Worm (Caenorhabditis elegans): Measurements from ENCODE around the gene pacs-1.

The pacs-1 gene

DNA sequence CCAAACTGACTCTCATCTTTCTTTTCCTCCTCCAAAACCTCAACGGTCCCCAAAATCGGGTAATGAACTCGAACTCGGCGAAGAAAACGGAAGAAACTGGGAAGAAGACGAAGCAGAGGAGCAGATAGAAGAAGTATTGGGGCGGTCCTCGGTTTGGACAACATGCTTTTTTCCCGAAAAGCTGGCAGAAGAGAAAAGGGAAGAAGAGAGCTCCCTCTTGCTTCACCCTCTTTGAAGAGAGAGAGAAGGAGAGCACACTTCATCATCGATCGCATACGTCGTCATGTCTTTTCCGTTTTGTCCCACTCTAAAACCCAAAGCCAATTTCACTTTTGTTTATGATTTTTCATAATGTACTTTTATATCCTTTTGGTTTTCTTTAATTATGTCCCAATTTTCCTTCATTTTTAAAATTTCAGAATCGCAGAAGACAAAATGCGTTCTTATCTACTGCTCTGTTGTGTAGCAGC lies 8.7 kb upstream of the pacs-1 start, which contains the start of gene F07C3.2:
Gene F07C3.2, plus strand, starts transcription at position 420 of the 470 bp plus-strand sequence.
- TF ChIP-seq him-1 (tag; optimal IDR thresholded peaks at IDR 0.05), result peak; percentile 23
- TF ChIP-seq W03F9.2 (tag; optimal IDR thresholded peaks at IDR 0.05), result no peak
- TF ChIP-seq dao-5 (tag; optimal IDR thresholded peaks at IDR 0.05), result no peak

DNA sequence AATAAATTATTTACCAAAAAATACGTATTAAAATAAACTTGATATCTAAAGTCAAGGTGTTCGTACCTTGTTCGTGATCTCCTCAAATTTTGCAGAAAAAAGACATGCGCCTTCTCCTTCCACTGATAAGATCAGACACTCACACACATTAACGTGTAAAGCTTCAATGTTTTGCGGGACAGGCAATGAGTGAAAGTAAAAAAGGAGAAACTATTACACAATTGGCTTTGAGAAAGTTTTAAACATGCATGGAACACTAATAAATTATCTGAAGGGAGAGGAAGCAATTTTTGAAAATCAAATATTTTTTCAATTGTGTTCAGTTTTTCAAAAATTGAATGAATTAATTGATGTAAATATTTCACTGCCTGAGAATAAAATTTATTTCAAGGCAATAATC lies 7.9 kb upstream of the pacs-1 start:
- no peak for TF ChIP-seq dao-5 (tag; optimal IDR thresholded peaks at IDR 0.05)
- TF ChIP-seq him-1 (tag; optimal IDR thresholded peaks at IDR 0.05), result no peak
- no peak for TF ChIP-seq W03F9.2 (tag; optimal IDR thresholded peaks at IDR 0.05)

DNA sequence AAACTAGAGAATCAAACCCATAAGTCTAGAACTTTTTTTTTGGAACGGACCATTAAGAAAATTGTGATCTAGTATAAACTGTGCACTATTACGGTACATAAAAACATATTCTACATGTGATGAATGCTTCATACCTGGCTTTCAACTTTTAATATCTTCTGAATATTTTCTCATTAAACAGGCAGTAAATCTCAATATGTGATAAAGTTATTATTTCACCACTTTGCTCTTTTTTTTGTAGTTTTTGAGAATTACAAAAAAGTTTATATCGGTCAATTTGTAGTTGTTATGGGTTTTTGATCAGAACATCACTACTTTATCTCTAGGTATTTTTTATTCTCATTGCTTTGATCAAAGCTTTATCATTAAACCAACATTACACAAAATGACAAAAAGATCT lies 7.3 kb upstream of the pacs-1 start:
- TF ChIP-seq dao-5 (tag; optimal IDR thresholded peaks at IDR 0.05), result no peak
- TF ChIP-seq W03F9.2 (tag; optimal IDR thresholded peaks at IDR 0.05), result no peak
- TF ChIP-seq him-1 (tag; optimal IDR thresholded peaks at IDR 0.05), result no peak

DNA sequence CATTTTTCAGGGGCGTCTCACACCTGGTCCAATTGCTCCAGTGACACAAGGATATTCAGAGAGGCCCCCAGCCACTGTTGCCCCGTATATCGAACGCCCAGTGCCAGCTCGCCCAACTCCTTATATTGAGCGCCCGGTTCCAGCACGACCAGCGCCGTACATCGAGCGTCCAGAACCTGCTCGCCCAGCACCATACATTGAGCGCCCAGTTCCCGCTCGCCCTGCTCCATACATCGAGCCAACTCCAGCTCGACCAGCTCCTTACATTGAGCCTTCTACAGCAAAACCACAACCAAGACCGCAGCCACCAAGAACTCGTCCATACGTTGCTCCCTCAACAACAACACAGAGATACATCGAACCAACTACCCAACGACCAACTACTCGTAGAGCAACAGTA lies 5.8 kb upstream of the pacs-1 start:
- TF ChIP-seq him-1 (tag; optimal IDR thresholded peaks at IDR 0.05) (no peak), W03F9.2 (tag; optimal IDR thresholded peaks at IDR 0.05) (no peak), dao-5 (tag; optimal IDR thresholded peaks at IDR 0.05) (no peak)

DNA sequence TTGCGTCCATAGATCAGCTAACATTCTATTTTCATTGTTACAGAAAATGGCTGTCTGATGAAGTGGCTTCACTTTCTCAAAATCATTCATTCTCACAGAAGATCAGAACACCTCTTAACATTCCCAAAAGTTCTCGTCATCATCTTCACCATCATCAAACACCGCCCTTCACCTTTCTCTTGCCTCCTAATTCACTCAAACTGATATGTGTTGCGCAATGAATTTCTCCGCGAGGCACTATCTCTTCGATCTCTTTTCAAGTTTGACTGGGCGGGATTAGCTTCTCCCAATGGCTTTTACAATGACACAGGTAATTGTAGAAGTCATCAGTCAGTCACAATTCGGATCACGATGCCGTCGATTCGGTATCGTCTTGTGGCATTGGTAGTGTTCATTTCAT lies 4.5 kb upstream of the pacs-1 start, which contains the start of gene grd-6:
Gene grd-6, plus strand, starts transcription at position 301 of the 400 bp plus-strand sequence.
- TF ChIP-seq dao-5 (tag; optimal IDR thresholded peaks at IDR 0.05) (no peak), W03F9.2 (tag; optimal IDR thresholded peaks at IDR 0.05) (no peak), him-1 (tag; optimal IDR thresholded peaks at IDR 0.05) (no peak)

DNA sequence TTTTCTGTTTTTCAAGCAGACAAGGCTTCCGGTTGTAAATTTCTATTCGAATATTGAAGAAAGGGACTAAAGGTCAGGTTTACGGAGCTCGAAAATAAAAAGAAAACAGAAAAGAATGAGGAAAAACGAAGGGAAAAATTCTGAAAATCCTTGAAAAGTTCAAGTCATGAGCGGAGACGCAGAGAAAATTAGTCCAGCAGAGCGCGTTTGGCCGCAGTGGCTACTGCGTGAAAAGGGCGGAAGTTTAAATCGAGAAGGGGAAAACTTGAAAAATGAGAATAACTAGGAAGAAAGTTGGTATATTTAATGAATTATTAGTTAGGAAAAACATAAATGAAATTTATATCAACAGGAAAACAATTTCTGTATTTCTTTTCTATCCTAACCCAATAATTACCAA lies 3.4 kb upstream of the pacs-1 start:
- TF ChIP-seq W03F9.2 (tag; optimal IDR thresholded peaks at IDR 0.05) (no peak), dao-5 (tag; optimal IDR thresholded peaks at IDR 0.05) (no peak), him-1 (tag; optimal IDR thresholded peaks at IDR 0.05) (no peak)

- TF ChIP-seq him-1 (tag; optimal IDR thresholded peaks at IDR 0.05) (no peak), dao-5 (tag; optimal IDR thresholded peaks at IDR 0.05) (no peak), W03F9.2 (tag; optimal IDR thresholded peaks at IDR 0.05) (no peak)
Measured at ce11 chrV:9219390-9219733, 2.3 kb upstream of the pacs-1 start.

DNA sequence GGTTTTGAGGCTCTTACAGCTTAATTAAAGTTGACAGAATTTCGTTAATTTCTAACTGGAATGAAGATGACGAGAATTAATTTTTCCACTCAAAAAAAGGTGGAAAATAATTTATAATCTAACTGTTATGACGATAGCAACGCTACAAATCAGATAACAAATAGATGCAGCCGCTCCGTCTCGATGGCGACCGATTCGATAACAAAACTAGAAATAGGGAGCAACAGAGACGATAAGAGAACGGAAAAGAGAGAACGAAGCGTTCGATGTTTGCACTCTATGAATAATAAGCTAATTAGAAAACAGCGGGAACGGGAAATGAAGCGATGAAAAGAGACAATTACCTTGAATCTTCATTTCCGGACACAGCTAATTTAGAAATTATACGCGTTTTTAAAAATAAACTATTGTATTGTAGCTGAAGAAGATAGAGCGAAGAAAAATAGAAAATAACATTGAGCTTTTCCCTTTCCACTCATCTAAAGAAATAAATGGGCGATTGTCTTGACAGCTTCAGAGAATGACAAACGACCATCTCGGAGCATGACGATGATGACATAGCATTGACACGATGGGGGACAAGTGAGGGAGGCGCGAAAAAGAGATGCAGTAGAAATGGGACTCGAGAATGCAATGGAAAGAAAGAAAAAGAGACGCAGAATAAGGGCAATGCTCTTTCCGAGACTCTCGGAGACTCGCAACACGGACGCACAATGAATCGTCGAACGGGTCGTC lies 1.8 kb upstream of the pacs-1 start:
- peak; percentile 57 for TF ChIP-seq him-1 (tag; optimal IDR thresholded peaks at IDR 0.05)
- no peak for TF ChIP-seq dao-5 (tag; optimal IDR thresholded peaks at IDR 0.05)
- TF ChIP-seq W03F9.2 (tag; optimal IDR thresholded peaks at IDR 0.05), result no peak

DNA sequence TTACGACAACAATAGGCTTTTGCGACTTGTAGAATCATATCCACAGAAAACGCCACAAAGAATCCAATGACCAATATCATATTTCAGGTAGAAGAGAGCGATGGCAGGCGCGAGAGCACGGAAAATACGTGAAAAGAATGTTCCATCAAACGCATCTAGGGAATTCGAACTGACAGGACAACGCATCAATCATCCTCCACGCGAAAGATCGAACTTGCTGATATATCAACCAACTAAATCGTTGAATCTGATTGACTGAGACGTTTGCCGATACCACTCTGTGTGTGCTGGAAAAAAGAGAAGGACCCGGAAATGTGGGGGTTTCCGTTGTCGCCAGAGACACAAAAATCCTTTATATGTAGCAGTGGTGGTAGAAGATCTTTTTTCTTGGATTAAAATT lies 1.2 kb upstream of the pacs-1 start:
- no peak for TF ChIP-seq dao-5 (tag; optimal IDR thresholded peaks at IDR 0.05)
- TF ChIP-seq W03F9.2 (tag; optimal IDR thresholded peaks at IDR 0.05), result no peak
- no peak for TF ChIP-seq him-1 (tag; optimal IDR thresholded peaks at IDR 0.05)

DNA sequence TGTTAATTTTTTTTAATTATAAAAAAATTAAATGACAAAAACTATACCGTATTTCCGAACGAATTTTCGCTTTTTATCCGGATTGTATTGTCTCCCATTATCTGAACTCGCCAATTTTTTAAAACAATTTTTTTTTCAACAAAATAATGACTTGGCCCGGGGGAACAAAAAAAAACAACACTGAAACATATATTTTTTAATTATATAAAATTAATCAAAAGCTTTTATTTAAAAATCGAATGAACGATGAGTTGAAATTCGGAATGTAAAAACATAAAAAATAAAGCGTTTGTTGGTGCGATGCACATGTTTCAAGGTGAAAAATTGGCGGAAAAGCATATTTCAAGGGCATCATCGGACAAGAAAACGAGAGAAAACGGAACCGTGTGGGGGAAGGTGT lies 3.5 kb downstream of the pacs-1 start, which contains the start of gene mdt-27:
Gene mdt-27, minus strand, starts transcription at position 101 of the 400 bp plus-strand sequence.
- no peak for TF ChIP-seq W03F9.2 (tag; optimal IDR thresholded peaks at IDR 0.05)
- no peak for TF ChIP-seq dao-5 (tag; optimal IDR thresholded peaks at IDR 0.05)
- TF ChIP-seq him-1 (tag; optimal IDR thresholded peaks at IDR 0.05), result no peak

DNA sequence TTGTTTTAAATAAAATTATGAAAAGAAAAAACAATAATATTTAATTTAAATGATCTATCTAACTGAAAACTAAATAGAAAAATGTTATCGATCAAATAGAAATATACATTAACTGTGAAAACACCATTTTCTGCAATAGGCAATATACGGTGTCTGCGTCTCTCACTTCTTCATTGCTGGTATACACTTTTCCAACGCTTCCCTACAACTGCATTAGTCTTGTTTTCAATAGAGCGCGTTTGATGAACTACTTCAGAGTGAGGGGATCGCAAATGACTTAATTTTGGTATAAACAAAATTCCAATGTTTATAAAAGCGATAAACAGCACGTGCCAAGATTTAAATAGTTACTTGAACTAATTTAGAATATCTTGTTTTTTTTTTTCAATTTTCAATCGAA lies 4.6 kb downstream of the pacs-1 start:
- TF ChIP-seq dao-5 (tag; optimal IDR thresholded peaks at IDR 0.05) (no peak), W03F9.2 (tag; optimal IDR thresholded peaks at IDR 0.05) (peak; percentile 55), him-1 (tag; optimal IDR thresholded peaks at IDR 0.05) (no peak)

DNA sequence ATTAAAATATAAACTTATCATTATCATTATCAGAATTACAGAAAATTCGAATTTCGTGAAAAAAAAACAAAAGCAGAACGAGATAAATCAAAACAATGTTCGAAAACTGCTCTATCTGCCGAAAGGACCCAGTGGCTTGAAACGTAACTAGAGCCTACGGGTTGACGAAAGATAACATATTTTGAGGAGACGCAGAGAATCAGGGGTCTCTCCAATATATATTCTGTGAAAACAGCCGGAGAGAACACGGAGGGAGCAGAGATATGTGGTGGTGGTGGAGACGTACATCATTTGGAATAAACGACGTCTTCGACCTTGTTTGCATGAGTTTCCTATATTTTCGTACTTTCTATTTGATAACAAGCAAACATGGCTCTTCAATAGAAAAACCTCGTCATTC lies 8.2 kb downstream of the pacs-1 start:
- TF ChIP-seq him-1 (tag; optimal IDR thresholded peaks at IDR 0.05), result no peak
- no peak for TF ChIP-seq W03F9.2 (tag; optimal IDR thresholded peaks at IDR 0.05)
- no peak for TF ChIP-seq dao-5 (tag; optimal IDR thresholded peaks at IDR 0.05)

DNA sequence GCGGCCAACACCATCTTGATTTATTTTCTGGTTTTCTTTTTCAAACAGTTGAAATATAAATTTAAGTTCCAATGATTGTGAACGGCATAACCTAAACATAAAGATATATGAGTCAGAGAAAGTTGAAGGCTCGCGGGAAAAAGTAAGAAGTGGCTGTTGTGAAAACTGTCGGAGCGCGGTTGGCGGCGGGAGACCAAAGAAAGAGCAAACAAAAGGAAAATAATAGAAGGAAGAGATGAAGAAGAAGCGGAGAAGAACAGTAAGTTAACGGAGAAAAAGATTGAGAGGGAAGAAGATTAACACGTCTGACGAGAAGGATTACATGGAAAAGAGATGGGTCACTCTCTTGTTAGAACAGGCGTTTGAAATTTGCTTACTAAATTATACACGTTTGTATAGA lies 9.7 kb downstream of the pacs-1 start, which contains the start of gene inx-10:
Gene inx-10, minus strand, starts transcription at position 101 of the 400 bp plus-strand sequence.
- TF ChIP-seq W03F9.2 (tag; optimal IDR thresholded peaks at IDR 0.05), result no peak
- TF ChIP-seq him-1 (tag; optimal IDR thresholded peaks at IDR 0.05), result no peak
- TF ChIP-seq dao-5 (tag; optimal IDR thresholded peaks at IDR 0.05), result no peak

- TF ChIP-seq dao-5 (tag; optimal IDR thresholded peaks at IDR 0.05), result no peak
- TF ChIP-seq him-1 (tag; optimal IDR thresholded peaks at IDR 0.05), result no peak
- TF ChIP-seq W03F9.2 (tag; optimal IDR thresholded peaks at IDR 0.05), result no peak
Measured at ce11 chrV:9202710-9203109, 14.3 kb downstream of the pacs-1 start, which contains the start of gene asp-2. asp-2 (plus strand) TSS chrV:9203077.

- TF ChIP-seq him-1 (tag; optimal IDR thresholded peaks at IDR 0.05), result no peak
- no peak for TF ChIP-seq W03F9.2 (tag; optimal IDR thresholded peaks at IDR 0.05)
- no peak for TF ChIP-seq dao-5 (tag; optimal IDR thresholded peaks at IDR 0.05)
Measured at ce11 chrV:9198887-9199286, 18.2 kb downstream of the pacs-1 start, which contains the start of gene str-177. str-177 (minus strand) TSS chrV:9198987.

Data from whole organism, L4/young adult.